Worm (Caenorhabditis elegans): Measurements from ENCODE around the gene nlp-16.

DNA sequence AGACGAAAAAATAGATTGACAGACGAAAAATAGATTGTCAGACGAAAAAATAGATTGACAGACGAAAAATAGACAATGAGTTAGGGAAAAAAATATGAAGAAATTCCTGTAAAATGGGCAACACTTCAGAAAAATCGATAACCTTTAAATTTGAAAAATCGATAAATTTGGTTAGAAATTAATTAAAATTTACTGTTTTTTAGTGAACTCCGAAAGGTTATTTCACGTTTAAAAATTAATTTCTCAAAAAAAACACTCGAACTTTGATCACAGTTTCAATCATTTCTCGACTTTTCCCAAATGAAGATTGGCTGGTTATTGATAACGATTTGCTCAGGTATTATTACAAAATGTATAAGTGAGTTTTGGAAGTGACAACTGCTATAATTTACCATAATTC, 47.8 kb upstream of the nlp-16 start, which contains the start of gene csp-2:
- TF ChIP-seq nhr-237 (tag; optimal IDR thresholded peaks at IDR 0.05) (no peak), pha-4 (tag; optimal IDR thresholded peaks at IDR 0.05) (no peak), unc-62 (GFP tag; optimal IDR thresholded peaks at IDR 0.05) (no peak), lsy-2 (tag; optimal IDR thresholded peaks at IDR 0.05) (no peak), snpc-4 (tag; optimal IDR thresholded peaks at IDR 0.05) (no peak), bed-3 (GFP tag; optimal IDR thresholded peaks at IDR 0.05) (no peak)

All from whole organism, mixed stage, embryonic.